Worm (Caenorhabditis elegans): ENCODE measurements around the gene M163.5.

ce11 chrX:14469284-14469683 lies 4.6 kb upstream of the M163.5 start, which contains the start of gene M163.9:
- TF ChIP-seq ztf-11 (tag; optimal IDR thresholded peaks at IDR 0.05), result no peak
- TF ChIP-seq lin-13 (tag; optimal IDR thresholded peaks at IDR 0.05), result no peak
- TF ChIP-seq ceh-39 (tag; optimal IDR thresholded peaks at IDR 0.05), result no peak
- no peak for TF ChIP-seq elt-1 (tag; optimal IDR thresholded peaks at IDR 0.05; ENCODE audit: borderline replicate concordance, insufficient read depth)
- TF ChIP-seq elt-3 (tag; optimal IDR thresholded peaks at IDR 0.05), result no peak
- TF ChIP-seq mab-5 (tag; optimal IDR thresholded peaks at IDR 0.05), result no peak
- TF ChIP-seq nhr-28 (tag; optimal IDR thresholded peaks at IDR 0.05), result no peak
- TF ChIP-seq lsy-2 (tag; optimal IDR thresholded peaks at IDR 0.05), result no peak
- TF ChIP-seq snpc-4 (tag; optimal IDR thresholded peaks at IDR 0.05), result no peak
